Worm (Caenorhabditis elegans) whole organism, mixed stage, embryonic: ENCODE measurements around the gene C18F10.2.

Experiments used
- bed-3 ChIP-seq: fragments of 200-800 bp; sonication (Bioruptor generic); optimal IDR thresholded peaks from 3 replicates; lab custom pipeline; 2018; ENCODE audit warnings: mild to moderate bottlenecking, missing genetic modification characterization, moderate library complexity, missing compliant biosample characterization
- ceh-39 ChIP-seq: fragments of 150-350 bp; optimal IDR thresholded peaks from 2 replicates; lab custom pipeline; 2014; ENCODE audit warnings: missing biosample characterization, missing genetic modification characterization
- ceh-43 ChIP-seq: fragments of 200-800 bp; sonication (Bioruptor generic); optimal IDR thresholded peaks from 2 replicates; lab custom pipeline; 2018; ENCODE audit warnings: mild to moderate bottlenecking, missing genetic modification characterization, moderate library complexity, missing compliant biosample characterization
- ceh-83 ChIP-seq: fragments of 200-800 bp; sonication (Bioruptor generic); optimal IDR thresholded peaks from 2 replicates; lab custom pipeline; 2018; ENCODE audit warnings: mild to moderate bottlenecking, missing genetic modification characterization, missing compliant biosample characterization
- ces-1 ChIP-seq: fragments of 150-350 bp; optimal IDR thresholded peaks from 2 replicates; lab custom pipeline; 2014; ENCODE audit warnings: missing biosample characterization, missing genetic modification reagents, missing genetic modification characterization
- cnd-1 ChIP-seq: fragments of 200-800 bp; sonication (Bioruptor generic); optimal IDR thresholded peaks from 2 replicates; lab custom pipeline; 2018; ENCODE audit warnings: mild to moderate bottlenecking, missing genetic modification characterization, missing compliant biosample characterization
- drap-1 ChIP-seq: fragments of 200-800 bp; sonication (Bioruptor generic); optimal IDR thresholded peaks from 3 replicates; lab custom pipeline; 2018; ENCODE audit warnings: mild to moderate bottlenecking, missing genetic modification characterization, missing compliant biosample characterization
- elt-1 ChIP-seq: sonication (generic microtip); optimal IDR thresholded peaks from 2 replicates; lab custom pipeline; 2017; ENCODE audit warnings: missing genetic modification characterization, mild to moderate bottlenecking, missing compliant biosample characterization, antibody characterized with exemption, moderate library complexity, borderline replicate concordance; ENCODE audit not compliant: insufficient read depth
- flh-1 ChIP-seq: fragments of 200-800 bp; sonication (Bioruptor generic); optimal IDR thresholded peaks from 2 replicates; lab custom pipeline; 2018; ENCODE audit warnings: mild to moderate bottlenecking, missing genetic modification characterization, moderate library complexity, missing compliant biosample characterization
- ham-2 ChIP-seq: fragments of 200-800 bp; sonication (Bioruptor generic); optimal IDR thresholded peaks from 2 replicates; lab custom pipeline; 2018; ENCODE audit warnings: mild to moderate bottlenecking, missing genetic modification characterization, missing compliant biosample characterization
- lin-13 ChIP-seq: fragments of 150-350 bp; optimal IDR thresholded peaks from 2 replicates; lab custom pipeline; 2014; ENCODE audit warnings: missing biosample characterization, missing genetic modification characterization
- lin-32 ChIP-seq: fragments of 200-800 bp; sonication (Bioruptor generic); optimal IDR thresholded peaks from 2 replicates; lab custom pipeline; 2018; ENCODE audit warnings: mild to moderate bottlenecking, missing genetic modification characterization, missing compliant biosample characterization
- lsy-2 ChIP-seq: fragments of 150-350 bp; optimal IDR thresholded peaks from 2 replicates; lab custom pipeline; 2014; ENCODE audit warnings: missing biosample characterization, missing genetic modification characterization
- mab-5 ChIP-seq: fragments of 150-350 bp; optimal IDR thresholded peaks from 2 replicates; lab custom pipeline; 2014; ENCODE audit warnings: missing biosample characterization, missing genetic modification characterization
- mep-1 ChIP-seq: fragments of 150-350 bp; optimal IDR thresholded peaks from 2 replicates; lab custom pipeline; 2017; ENCODE audit warnings: missing biosample characterization, missing genetic modification reagents, missing genetic modification characterization, inconsistent platforms
- mls-2 ChIP-seq: sonication (generic microtip); optimal IDR thresholded peaks from 2 replicates; lab custom pipeline; 2016; ENCODE audit warnings: mild to moderate bottlenecking, missing genetic modification characterization, moderate library complexity, missing compliant biosample characterization
- nhr-2 ChIP-seq: fragments of 150-350 bp; optimal IDR thresholded peaks from 2 replicates; lab custom pipeline; 2014; ENCODE audit warnings: missing biosample characterization, missing genetic modification characterization
- nhr-237 ChIP-seq: fragments of 150-350 bp; optimal IDR thresholded peaks from 2 replicates; lab custom pipeline; 2014; ENCODE audit warnings: missing biosample characterization, missing genetic modification characterization
- nhr-28 ChIP-seq: fragments of 150-350 bp; optimal IDR thresholded peaks from 2 replicates; lab custom pipeline; 2014; ENCODE audit warnings: missing biosample characterization, missing genetic modification characterization
- nhr-76 ChIP-seq: sonication (generic microtip); optimal IDR thresholded peaks from 2 replicates; lab custom pipeline; 2017; ENCODE audit warnings: missing biosample characterization, missing genetic modification characterization
- pha-4 ChIP-seq: fragments of 150-350 bp; optimal IDR thresholded peaks from 2 replicates; lab custom pipeline; 2018; ENCODE audit warnings: missing biosample characterization, missing genetic modification reagents, missing genetic modification characterization
- sem-2 ChIP-seq: fragments of 200-800 bp; sonication (Bioruptor generic); optimal IDR thresholded peaks from 2 replicates; lab custom pipeline; 2018; ENCODE audit warnings: mild to moderate bottlenecking, missing genetic modification characterization, missing compliant biosample characterization
- snpc-4 ChIP-seq: fragments of 150-350 bp; optimal IDR thresholded peaks from 2 replicates; lab custom pipeline; 2014; ENCODE audit warnings: missing biosample characterization, missing genetic modification characterization
- sptf-1 ChIP-seq: sonication (generic microtip); optimal IDR thresholded peaks from 2 replicates; lab custom pipeline; 2017; ENCODE audit warnings: mild to moderate bottlenecking, missing genetic modification characterization, moderate library complexity, missing compliant biosample characterization
- tbx-8 ChIP-seq: fragments of 200-800 bp; sonication (Bioruptor generic); optimal IDR thresholded peaks from 2 replicates; lab custom pipeline; 2018; ENCODE audit warnings: mild to moderate bottlenecking, missing genetic modification characterization, moderate library complexity, missing compliant biosample characterization
- unc-120 ChIP-seq: sonication (generic microtip); optimal IDR thresholded peaks from 2 replicates; lab custom pipeline; 2017; ENCODE audit warnings: missing genetic modification characterization, missing compliant biosample characterization; ENCODE audit not compliant: poor library complexity, severe bottlenecking
- unc-39 ChIP-seq: fragments of 150-350 bp; optimal IDR thresholded peaks from 2 replicates; lab custom pipeline; 2014; ENCODE audit warnings: missing biosample characterization, missing genetic modification characterization
- unc-62 ChIP-seq: fragments of 150-350 bp; optimal IDR thresholded peaks from 2 replicates; lab custom pipeline; 2014; ENCODE audit warnings: missing biosample characterization, missing genetic modification reagents, missing genetic modification characterization
- zip-8 ChIP-seq: fragments of 150-350 bp; optimal IDR thresholded peaks from 2 replicates; lab custom pipeline; 2014; ENCODE audit warnings: missing biosample characterization, missing genetic modification characterization
- ztf-11 ChIP-seq: fragments of 150-350 bp; optimal IDR thresholded peaks from 2 replicates; lab custom pipeline; 2014; ENCODE audit warnings: missing biosample characterization, missing genetic modification characterization

Gene C18F10.2

ce11 chrIII:6285890-6286289 lies 12.9 kb downstream of the C18F10.2 start, which contains the start of gene gadr-3:
Gene gadr-3 (minus strand): TSS chrIII:6285990.
- TF ChIP-seq sem-2 (GFP tag; lab: Kevin White, UChicago), result no peak
- no peak for TF ChIP-seq nhr-237

ce11 chrIII:6287195-6287594 lies 14.2 kb downstream of the C18F10.2 start, which contains the start of gene F47D12.6:
Gene F47D12.6 (minus strand): TSS chrIII:6287295.
- TF ChIP-seq unc-39 (no peak), nhr-28 (tag; lab: Kevin White, UChicago) (no peak), mls-2 (no peak), bed-3 (GFP tag; lab: Kevin White, UChicago) (no peak), drap-1 (no peak), unc-62 (GFP tag; lab: Kevin White, UChicago) (no peak), ces-1 (no peak), ceh-83 (GFP tag; lab: Kevin White, UChicago) (no peak), elt-1 (tag; lab: Kevin White, UChicago) (no peak), ztf-11 (tag; lab: Kevin White, UChicago) (no peak), snpc-4 (tag; lab: Kevin White, UChicago) (no peak), lsy-2 (tag; lab: Kevin White, UChicago) (no peak), ceh-39 (tag; lab: Kevin White, UChicago) (no peak), ham-2 (GFP tag; lab: Kevin White, UChicago) (no peak)

- TF ChIP-seq ztf-11 (tag; lab: Kevin White, UChicago), result no peak
- TF ChIP-seq nhr-28 (tag; lab: Kevin White, UChicago), result no peak
- no peak for TF ChIP-seq mls-2
- TF ChIP-seq flh-1 (GFP tag; lab: Kevin White, UChicago), result no peak
- TF ChIP-seq nhr-2 (tag; lab: Kevin White, UChicago), result no peak
- TF ChIP-seq lin-13 (tag; lab: Kevin White, UChicago), result no peak
- no peak for TF ChIP-seq lsy-2 (tag; lab: Kevin White, UChicago)
- TF ChIP-seq nhr-76 (tag; lab: Kevin White, UChicago), result no peak
- no peak for TF ChIP-seq sem-2 (GFP tag; lab: Kevin White, UChicago)
- no peak for TF ChIP-seq mep-1 (tag; lab: Kevin White, UChicago)
- no peak for TF ChIP-seq ceh-43 (GFP tag; lab: Kevin White, UChicago)
- no peak for TF ChIP-seq unc-120 (tag; lab: Kevin White, UChicago)
- no peak for TF ChIP-seq drap-1
- no peak for TF ChIP-seq elt-1 (tag; lab: Kevin White, UChicago)
- TF ChIP-seq unc-39, result no peak
- TF ChIP-seq ces-1, result no peak
- no peak for TF ChIP-seq cnd-1 (tag; lab: Kevin White, UChicago)
These were observed 16.4 kb downstream of the C18F10.2 start for ce11 chrIII:6289366-6289765.

- TF ChIP-seq nhr-28 (tag; lab: Kevin White, UChicago) (no peak), lsy-2 (tag; lab: Kevin White, UChicago) (no peak), zip-8 (tag; lab: Kevin White, UChicago) (no peak), ceh-39 (tag; lab: Kevin White, UChicago) (no peak), mab-5 (no peak), sem-2 (GFP tag; lab: Kevin White, UChicago) (no peak), nhr-76 (tag; lab: Kevin White, UChicago) (no peak), ceh-43 (GFP tag; lab: Kevin White, UChicago) (no peak), lin-32 (GFP tag; lab: Kevin White, UChicago) (no peak), lin-13 (tag; lab: Kevin White, UChicago) (no peak), sptf-1 (tag; lab: Kevin White, UChicago) (no peak), tbx-8 (GFP tag; lab: Kevin White, UChicago) (no peak), bed-3 (GFP tag; lab: Kevin White, UChicago) (no peak), pha-4 (tag; lab: Kevin White, UChicago) (no peak)
These were observed 17.7 kb downstream of the C18F10.2 start for ce11 chrIII:6290469-6291182.
